Fruit fly (Drosophila melanogaster) whole organism, embryonic: ENCODE results near the gene CG42812.

Experiments used
- CG10654 ChIP-seq: fragments of 200-800 bp; sonication (Bioruptor generic); optimal IDR thresholded peaks from 2 replicates; lab custom pipeline; 2016; ENCODE audit warnings: missing biosample characterization, missing genetic modification characterization
- CG14710 ChIP-seq: fragments of 200-800 bp; sonication (Bioruptor generic); optimal IDR thresholded peaks from 3 replicates; lab custom pipeline; 2019; ENCODE audit warnings: missing biosample characterization, mild to moderate bottlenecking, missing genetic modification characterization, moderate library complexity
- CG3838 ChIP-seq: fragments of 200-800 bp; sonication (Bioruptor generic); optimal IDR thresholded peaks from 3 replicates; lab custom pipeline; 2016; ENCODE audit warnings: missing biosample characterization, missing genetic modification characterization
- Trl ChIP-seq, 3 experiments: fragments of >200 bp in 2 of 3; fragments of 200-800 bp in 1 of 3; sonication (Bioruptor generic) in 1 of 3; optimal IDR thresholded peaks; 2 replicates in 1 of 3; 3 replicates in 2 of 3; lab custom pipeline; 2016 to 2017; ENCODE audit warnings: missing biosample characterization in 1 of 3, missing genetic modification characterization in 1 of 3
- sens ChIP-seq: fragments of 200-800 bp; sonication (Bioruptor generic); peaks from one replicate; lab custom pipeline; 2016; ENCODE audit warnings: missing biosample characterization, missing genetic modification characterization
- sim ChIP-seq: fragments of 200-800 bp; sonication (Bioruptor generic); IDR thresholded peaks from 2 replicates; pipeline ENCODE4 v1.3.6; 2022; ENCODE audit warnings: missing biosample characterization, missing genetic modification characterization
- sr ChIP-seq: fragments of 200-800 bp; sonication (Bioruptor generic); IDR thresholded peaks from 3 replicates; pipeline ENCODE4 v1.3.6; 2022; ENCODE audit warnings: missing biosample characterization, missing genetic modification characterization

- TF ChIP-seq sim (GFP tag; lab: Robert Waterston, UW) (no peak), sr (GFP tag; lab: Robert Waterston, UW) (no peak), sens (peak; percentile 90), CG14710 (peak; percentile 38), CG3838 (GFP tag; lab: Kevin White, UChicago) (no peak), Trl (optimal IDR thresholded peaks at IDR 0.05; lab: Kevin White, UChicago) (no peak), Trl (GFP tag; optimal IDR thresholded peaks at IDR 0.05; lab: Kevin White, UChicago) (no peak), CG10654 (GFP tag; lab: Kevin White, UChicago) (no peak)
These were observed 47.6 kb downstream of the CG42812 start for dm6 chr3R:24320342-24320711.
